In the genomic region with DNA sequence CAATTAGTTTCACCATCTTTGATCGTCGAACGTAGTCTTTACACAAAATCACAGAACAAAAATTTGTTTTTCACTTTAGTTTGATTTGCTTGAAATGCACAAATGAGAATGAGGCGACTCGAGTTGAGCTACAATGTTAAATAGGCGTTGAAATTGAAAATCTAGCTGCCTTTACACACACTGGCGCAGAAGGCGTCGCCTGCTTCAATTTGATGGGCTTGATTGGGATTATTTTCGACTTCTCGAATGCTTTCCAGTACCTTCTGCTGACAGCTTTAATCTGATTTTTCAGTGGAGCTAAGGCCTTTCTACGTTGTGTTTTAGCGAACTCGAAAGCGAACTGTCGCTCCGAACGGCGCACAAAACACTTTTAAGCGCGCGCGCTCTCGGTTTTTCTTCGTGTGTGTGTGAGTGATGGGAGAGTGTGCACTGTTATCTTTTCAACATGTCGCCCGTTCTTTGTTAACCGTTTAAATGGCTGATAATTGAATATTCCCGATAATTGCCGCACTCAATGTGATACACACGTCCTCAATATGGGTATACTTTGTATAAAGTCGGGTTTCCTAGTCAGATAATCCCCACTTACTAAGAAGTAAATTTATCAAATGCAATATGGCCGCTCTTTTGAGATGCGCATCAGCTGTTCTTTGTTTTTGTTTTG, we compare ENCODE assay signal across 1 fruit fly cellular context.
TF ChIP-seq lines count a peak whose summit lies in the region.

Gene Fer2LCH (plus strand): TSS at position 290 of the 664 bp plus-strand sequence.
Gene Fer1HCH (minus strand): TSS at position 664 of the 664 bp plus-strand sequence.

TF ChIP-seq in whole organism, embryonic, 481 proteins besides CTCF, POLR2A, EP300 and RAD21 (continued from another document and continues in another):
- no peak for TF ChIP-seq ems (GFP tag; optimal IDR thresholded peaks at IDR 0.05; lab: Kevin White, UChicago)
- TF ChIP-seq CG9797 (GFP tag; optimal IDR thresholded peaks at IDR 0.05; lab: Kevin White, UChicago) = no peak
- TF ChIP-seq CrebB (tag; optimal IDR thresholded peaks at IDR 0.05; lab: Kevin White, UChicago) = no peak
- TF ChIP-seq p53 (GFP tag; optimal IDR thresholded peaks at IDR 0.05; lab: Kevin White, UChicago) = no peak
- no peak for TF ChIP-seq CG11504 (tag; optimal IDR thresholded peaks at IDR 0.05; lab: Kevin White, UChicago)
- TF ChIP-seq CG10366 (GFP tag; IDR thresholded peaks at IDR 0.05; lab: Robert Waterston, UW) = no peak
- no peak for TF ChIP-seq CG3065 (GFP tag; optimal IDR thresholded peaks at IDR 0.05; lab: Kevin White, UChicago)
- TF ChIP-seq sna (GFP tag; IDR thresholded peaks at IDR 0.05; lab: Robert Waterston, UW; ENCODE audit: partially characterized antibody) = no peak
- no peak for TF ChIP-seq shn (GFP tag; optimal IDR thresholded peaks at IDR 0.05; lab: Kevin White, UChicago)
- TF ChIP-seq MESR4 (GFP tag; optimal IDR thresholded peaks at IDR 0.05; lab: Kevin White, UChicago) = no peak
- no peak for TF ChIP-seq CG2116 (GFP tag; optimal IDR thresholded peaks at IDR 0.05; lab: Kevin White, UChicago)
- TF ChIP-seq salm (tag; optimal IDR thresholded peaks at IDR 0.05; lab: Kevin White, UChicago) = no peak
- no peak for TF ChIP-seq sima (GFP tag; optimal IDR thresholded peaks at IDR 0.05; lab: Kevin White, UChicago)
- no peak for TF ChIP-seq CG6791 (GFP tag; IDR thresholded peaks at IDR 0.05; lab: Robert Waterston, UW; ENCODE audit: partially characterized antibody)
- TF ChIP-seq vnd (GFP tag; IDR thresholded peaks at IDR 0.05; lab: Robert Waterston, UW; ENCODE audit: partially characterized antibody) = no peak
- TF ChIP-seq CG31388 (GFP tag; optimal IDR thresholded peaks at IDR 0.05; lab: Kevin White, UChicago) = no peak
- peak; percentile 41; the same call in 1 of the 3 replicates for TF ChIP-seq ci (GFP tag; IDR thresholded peaks at IDR 0.05; lab: Robert Waterston, UW)
- no peak for TF ChIP-seq hbn (GFP tag; IDR thresholded peaks at IDR 0.05; lab: Robert Waterston, UW; ENCODE audit: partially characterized antibody)
- TF ChIP-seq CG13624 (GFP tag; optimal IDR thresholded peaks at IDR 0.05; lab: Kevin White, UChicago) = no peak
- no peak for TF ChIP-seq sug (tag; optimal IDR thresholded peaks at IDR 0.05; lab: Kevin White, UChicago)
- TF ChIP-seq CG12769 (tag; optimal IDR thresholded peaks at IDR 0.05; lab: Kevin White, UChicago) = peak; percentile 10
- peak; percentile 70 for TF ChIP-seq Jarid2 (GFP tag; optimal IDR thresholded peaks at IDR 0.05; lab: Kevin White, UChicago)
- no peak for TF ChIP-seq CG17568 (GFP tag; optimal IDR thresholded peaks at IDR 0.05; lab: Kevin White, UChicago)
- TF ChIP-seq crc (GFP tag; optimal IDR thresholded peaks at IDR 0.05; lab: Kevin White, UChicago) = no peak
- TF ChIP-seq CG11247 (GFP tag; IDR thresholded peaks at IDR 0.05; lab: Robert Waterston, UW) = no peak
- no peak for TF ChIP-seq dm (GFP tag; optimal IDR thresholded peaks at IDR 0.05; lab: Kevin White, UChicago)
- peak; percentile 80 for TF ChIP-seq exex (tag; optimal IDR thresholded peaks at IDR 0.05; lab: Kevin White, UChicago)
- no peak for TF ChIP-seq vvl (GFP tag; IDR thresholded peaks at IDR 0.05; lab: Robert Waterston, UW)
- TF ChIP-seq CG4617 (GFP tag; optimal IDR thresholded peaks at IDR 0.05; lab: Kevin White, UChicago; ENCODE audit: borderline replicate concordance) = no peak
- no peak for TF ChIP-seq CG12236 (GFP tag; optimal IDR thresholded peaks at IDR 0.05; lab: Kevin White, UChicago)
- peak; percentile 28; the same call in 1 of the 2 replicates for TF ChIP-seq inv (GFP tag; IDR thresholded peaks at IDR 0.05; lab: Robert Waterston, UW; ENCODE audit: partially characterized antibody)
- no peak for TF ChIP-seq CG10147 (GFP tag; optimal IDR thresholded peaks at IDR 0.05; lab: Kevin White, UChicago)
- TF ChIP-seq yki (optimal IDR thresholded peaks at IDR 0.05; lab: Kevin White, UChicago) = no peak
- no peak for TF ChIP-seq eyg (GFP tag; optimal IDR thresholded peaks at IDR 0.05; lab: Kevin White, UChicago)
- TF ChIP-seq CHES-1-like (GFP tag; optimal IDR thresholded peaks at IDR 0.05; lab: Kevin White, UChicago) = no peak
- no peak for TF ChIP-seq CG6254 (GFP tag; optimal IDR thresholded peaks at IDR 0.05; lab: Kevin White, UChicago)
- no peak for TF ChIP-seq chn (GFP tag; optimal IDR thresholded peaks at IDR 0.05; lab: Kevin White, UChicago)
- TF ChIP-seq tgo (GFP tag; IDR thresholded peaks at IDR 0.05; lab: Robert Waterston, UW) = no peak
- peak; percentile 78 for TF ChIP-seq CG3163 (GFP tag; optimal IDR thresholded peaks at IDR 0.05; lab: Kevin White, UChicago)
- no peak for TF ChIP-seq fd96Cb (tag; optimal IDR thresholded peaks at IDR 0.05; lab: Kevin White, UChicago)
- no peak for TF ChIP-seq CG1602 (GFP tag; optimal IDR thresholded peaks at IDR 0.05; lab: Kevin White, UChicago)
- TF ChIP-seq CG14050 (GFP tag; IDR thresholded peaks at IDR 0.05; lab: Robert Waterston, UW) = no peak
- no peak for TF ChIP-seq CG9609 (GFP tag; optimal IDR thresholded peaks at IDR 0.05; lab: Kevin White, UChicago)
- no peak for TF ChIP-seq PHDP (tag; optimal IDR thresholded peaks at IDR 0.05; lab: Kevin White, UChicago)
- no peak for TF ChIP-seq unpg (GFP tag; optimal IDR thresholded peaks at IDR 0.05; lab: Kevin White, UChicago)
- TF ChIP-seq NFAT (GFP tag; IDR thresholded peaks at IDR 0.05; lab: Robert Waterston, UW) = peak; percentile 34; the same call in 1 of the 2 replicates
- TF ChIP-seq Hr39 (optimal IDR thresholded peaks at IDR 0.05; lab: Kevin White, UChicago) = no peak
- peak; percentile 9 for TF ChIP-seq sens (GFP tag; lab: Kevin White, UChicago)
- TF ChIP-seq chinmo (GFP tag; IDR thresholded peaks at IDR 0.05; lab: Robert Waterston, UW; ENCODE audit: partially characterized antibody) = peak; percentile 90; the same call in 3 of the 4 replicates
- TF ChIP-seq Xbp1 (GFP tag; optimal IDR thresholded peaks at IDR 0.05; lab: Kevin White, UChicago) = no peak
- TF ChIP-seq Deaf1 (tag; optimal IDR thresholded peaks at IDR 0.05; lab: Kevin White, UChicago) = peak; percentile 28
- TF ChIP-seq cg (GFP tag; optimal IDR thresholded peaks at IDR 0.05; lab: Kevin White, UChicago) = peak; percentile 84
- TF ChIP-seq CG32532 (GFP tag; IDR thresholded peaks at IDR 0.05; lab: Robert Waterston, UW) = no peak
- TF ChIP-seq abd-A (tag; optimal IDR thresholded peaks at IDR 0.05; lab: Kevin White, UChicago) = no peak
- TF ChIP-seq org-1 (GFP tag; optimal IDR thresholded peaks at IDR 0.05; lab: Kevin White, UChicago) = no peak
- no peak for TF ChIP-seq CG8924 (tag; optimal IDR thresholded peaks at IDR 0.05; lab: Kevin White, UChicago)
- TF ChIP-seq CG3995 (GFP tag; optimal IDR thresholded peaks at IDR 0.05; lab: Kevin White, UChicago) = no peak
- no peak for TF ChIP-seq CG8478 (optimal IDR thresholded peaks at IDR 0.05; lab: Kevin White, UChicago)
- TF ChIP-seq rib (GFP tag; IDR thresholded peaks at IDR 0.05; lab: Robert Waterston, UW) = peak; percentile 52; the same call in 1 of the 2 replicates
- TF ChIP-seq Xrp1 (GFP tag; IDR thresholded peaks at IDR 0.05; lab: Robert Waterston, UW) = no peak
- TF ChIP-seq NC2α (GFP tag; optimal IDR thresholded peaks at IDR 0.05; lab: Kevin White, UChicago) = no peak
- TF ChIP-seq CG12155 (GFP tag; optimal IDR thresholded peaks at IDR 0.05; lab: Kevin White, UChicago) = no peak
- no peak for TF ChIP-seq Max (GFP tag; optimal IDR thresholded peaks at IDR 0.05; lab: Kevin White, UChicago)
- TF ChIP-seq CG3407 (GFP tag; optimal IDR thresholded peaks at IDR 0.05; lab: Kevin White, UChicago) = no peak
- TF ChIP-seq Stat92E (GFP tag; optimal IDR thresholded peaks at IDR 0.05; lab: Kevin White, UChicago) = no peak
- no peak for TF ChIP-seq Bteb2 (GFP tag; optimal IDR thresholded peaks at IDR 0.05; lab: Kevin White, UChicago)
- TF ChIP-seq phol (tag; optimal IDR thresholded peaks at IDR 0.05; lab: Kevin White, UChicago) = peak; percentile 90
- no peak for TF ChIP-seq al (GFP tag; IDR thresholded peaks at IDR 0.05; lab: Robert Waterston, UW)
- TF ChIP-seq crp (GFP tag; optimal IDR thresholded peaks at IDR 0.05; lab: Kevin White, UChicago) = no peak
- no peak for TF ChIP-seq btn (GFP tag; optimal IDR thresholded peaks at IDR 0.05; lab: Kevin White, UChicago)
- no peak for TF ChIP-seq pzg (GFP tag; optimal IDR thresholded peaks at IDR 0.05; lab: Kevin White, UChicago)
- no peak for TF ChIP-seq nerfin-1 (tag; optimal IDR thresholded peaks at IDR 0.05; lab: Kevin White, UChicago)
- TF ChIP-seq bbx (GFP tag; IDR thresholded peaks at IDR 0.05; lab: Robert Waterston, UW; ENCODE audit: partially characterized antibody) = 0 out of 2 replicates have a peak, but pooled peaks have one; percentile 45
- TF ChIP-seq CG9727 (GFP tag; optimal IDR thresholded peaks at IDR 0.05; lab: Kevin White, UChicago) = no peak
- TF ChIP-seq luna (GFP tag; optimal IDR thresholded peaks at IDR 0.05; lab: Kevin White, UChicago) = no peak
- no peak for TF ChIP-seq ase (GFP tag; IDR thresholded peaks at IDR 0.05; lab: Robert Waterston, UW)
- TF ChIP-seq stwl (tag; optimal IDR thresholded peaks at IDR 0.05; lab: Kevin White, UChicago) = no peak
- TF ChIP-seq br (optimal IDR thresholded peaks at IDR 0.05; lab: Kevin White, UChicago) = no peak
- no peak for TF ChIP-seq Oaz (GFP tag; IDR thresholded peaks at IDR 0.05; lab: Robert Waterston, UW)
- 0 out of 2 replicates have a peak, but pooled peaks have one; percentile 24 for TF ChIP-seq aop (GFP tag; IDR thresholded peaks at IDR 0.05; lab: Robert Waterston, UW)
- no peak for TF ChIP-seq CG10462 (GFP tag; optimal IDR thresholded peaks at IDR 0.05; lab: Kevin White, UChicago)
- TF ChIP-seq CG10274 (GFP tag; optimal IDR thresholded peaks at IDR 0.05; lab: Kevin White, UChicago) = no peak
- TF ChIP-seq CG13775 (GFP tag; optimal IDR thresholded peaks at IDR 0.05; lab: Kevin White, UChicago) = no peak
- TF ChIP-seq odd (GFP tag; optimal IDR thresholded peaks at IDR 0.05; lab: Kevin White, UChicago) = no peak
- TF ChIP-seq Bgb (GFP tag; IDR thresholded peaks at IDR 0.05; lab: Robert Waterston, UW; ENCODE audit: partially characterized antibody) = peak; percentile 48; the same call in 1 of the 2 replicates
- TF ChIP-seq psq (GFP tag; optimal IDR thresholded peaks at IDR 0.05; lab: Kevin White, UChicago) = no peak
- TF ChIP-seq Lim3 (GFP tag; IDR thresholded peaks at IDR 0.05; lab: Robert Waterston, UW) = no peak
- no peak for TF ChIP-seq Nf-YB (GFP tag; optimal IDR thresholded peaks at IDR 0.05; lab: Kevin White, UChicago)
- no peak for TF ChIP-seq fu2 (GFP tag; optimal IDR thresholded peaks at IDR 0.05; lab: Kevin White, UChicago)
- TF ChIP-seq nerfin-2 (GFP tag; IDR thresholded peaks at IDR 0.05; lab: Robert Waterston, UW; ENCODE audit: partially characterized antibody) = no peak
- no peak for TF ChIP-seq pfk (GFP tag; optimal IDR thresholded peaks at IDR 0.05; lab: Kevin White, UChicago)
- TF ChIP-seq her (GFP tag; optimal IDR thresholded peaks at IDR 0.05; lab: Kevin White, UChicago) = no peak
- no peak for TF ChIP-seq wor (GFP tag; IDR thresholded peaks at IDR 0.05; lab: Robert Waterston, UW)
- no peak for TF ChIP-seq Atf-2 (GFP tag; optimal IDR thresholded peaks at IDR 0.05; lab: Kevin White, UChicago)
- no peak for TF ChIP-seq Taf1 (GFP tag; IDR thresholded peaks at IDR 0.05; lab: Robert Waterston, UW)
- peak; percentile 31; the same call in 1 of the 2 replicates for TF ChIP-seq amos (GFP tag; IDR thresholded peaks at IDR 0.05; lab: Robert Waterston, UW; ENCODE audit: partially characterized antibody)
- no peak for TF ChIP-seq tap (tag; optimal IDR thresholded peaks at IDR 0.05; lab: Kevin White, UChicago)
- no peak for TF ChIP-seq CG15011 (GFP tag; optimal IDR thresholded peaks at IDR 0.05; lab: Kevin White, UChicago)
- TF ChIP-seq ara (GFP tag; IDR thresholded peaks at IDR 0.05; lab: Robert Waterston, UW) = no peak
- no peak for TF ChIP-seq CG17361 (GFP tag; IDR thresholded peaks at IDR 0.05; lab: Robert Waterston, UW)
- no peak for TF ChIP-seq Mes4 (GFP tag; optimal IDR thresholded peaks at IDR 0.05; lab: Kevin White, UChicago)
- TF ChIP-seq CG33557 (GFP tag; optimal IDR thresholded peaks at IDR 0.05; lab: Kevin White, UChicago) = no peak
- no peak for TF ChIP-seq CG7928 (GFP tag; optimal IDR thresholded peaks at IDR 0.05; lab: Kevin White, UChicago)
- no peak; the same call in 1 of the 2 replicates for TF ChIP-seq CG4360 (GFP tag; IDR thresholded peaks at IDR 0.05; lab: Robert Waterston, UW)
- TF ChIP-seq gcm (GFP tag; optimal IDR thresholded peaks at IDR 0.05; lab: Kevin White, UChicago) = no peak
- no peak for TF ChIP-seq ranshi (GFP tag; IDR thresholded peaks at IDR 0.05; lab: Robert Waterston, UW)
- peak; percentile 76 to 80 for TF ChIP-seq Trl (optimal IDR thresholded peaks at IDR 0.05; lab: Kevin White, UChicago)
- no peak for TF ChIP-seq Trl (GFP tag; optimal IDR thresholded peaks at IDR 0.05; lab: Kevin White, UChicago)
- TF ChIP-seq ken (GFP tag; IDR thresholded peaks at IDR 0.05; lab: Robert Waterston, UW) = no peak
- no peak for TF ChIP-seq C15 (GFP tag; IDR thresholded peaks at IDR 0.05; lab: Robert Waterston, UW)
- TF ChIP-seq Ada2b (GFP tag; IDR thresholded peaks at IDR 0.05; lab: Robert Waterston, UW) = no peak
- TF ChIP-seq wek (GFP tag; optimal IDR thresholded peaks at IDR 0.05; lab: Kevin White, UChicago) = no peak
- no peak for TF ChIP-seq zfh1 (GFP tag; IDR thresholded peaks at IDR 0.05; lab: Robert Waterston, UW)
- TF ChIP-seq Med (GFP tag; lab: Kevin White, UChicago) = peak; percentile 11
- TF ChIP-seq Sry-β (GFP tag; optimal IDR thresholded peaks at IDR 0.05; lab: Kevin White, UChicago) = no peak
- no peak for TF ChIP-seq Fer1 (GFP tag; optimal IDR thresholded peaks at IDR 0.05; lab: Kevin White, UChicago)
- no peak for TF ChIP-seq crol (GFP tag; IDR thresholded peaks at IDR 0.05; lab: Robert Waterston, UW)
- TF ChIP-seq dpn (GFP tag; optimal IDR thresholded peaks at IDR 0.05; lab: Kevin White, UChicago) = no peak
- no peak for TF ChIP-seq Side (GFP tag; optimal IDR thresholded peaks at IDR 0.05; lab: Kevin White, UChicago)
- TF ChIP-seq Dek (tag; optimal IDR thresholded peaks at IDR 0.05; lab: Kevin White, UChicago) = no peak
- TF ChIP-seq Adf1 (GFP tag; IDR thresholded peaks at IDR 0.05; lab: Robert Waterston, UW) = no peak; the same call in 1 of the 2 replicates
- TF ChIP-seq Lpt (GFP tag; optimal IDR thresholded peaks at IDR 0.05; lab: Kevin White, UChicago) = no peak
- TF ChIP-seq CG1647 (GFP tag; optimal IDR thresholded peaks at IDR 0.05; lab: Kevin White, UChicago) = no peak
- TF ChIP-seq gem (tag; optimal IDR thresholded peaks at IDR 0.05; lab: Kevin White, UChicago) = no peak
- TF ChIP-seq Tbp (GFP tag; optimal IDR thresholded peaks at IDR 0.05; lab: Kevin White, UChicago) = no peak
- peak; percentile 27; the same call in 1 of the 3 replicates for TF ChIP-seq zen2 (GFP tag; IDR thresholded peaks at IDR 0.05; lab: Robert Waterston, UW; ENCODE audit: partially characterized antibody)
- TF ChIP-seq H2.0 (GFP tag; IDR thresholded peaks at IDR 0.05; lab: Robert Waterston, UW) = no peak
